Worm (Caenorhabditis elegans): ENCODE measurements around the gene flp-12.

- no peak for TF ChIP-seq fkh-10 (GFP tag; optimal IDR thresholded peaks at IDR 0.05)
- no peak for TF ChIP-seq elt-2 (tag; optimal IDR thresholded peaks at IDR 0.05)
Observed at ce11 chrX:4620019-4620418, 27.9 kb upstream of the flp-12 start.

Data from whole organism, late embryonic.